Fruit fly (Drosophila melanogaster): ENCODE data around the gene aay.

aay gene

dm6 chr3L:9462247-9462769, 39.3 kb downstream of the aay start (continued):
- TF ChIP-seq YL-1 (GFP tag; optimal IDR thresholded peaks at IDR 0.05) (peak; percentile 52), Hmr (GFP tag; optimal IDR thresholded peaks at IDR 0.05) (peak; percentile 92), pum (GFP tag; optimal IDR thresholded peaks at IDR 0.05) (peak; percentile 72), otp (GFP tag; IDR thresholded peaks at IDR 0.05) (peak; percentile 66; the same call in 2 of the 3 replicates), CG2116 (GFP tag; optimal IDR thresholded peaks at IDR 0.05) (peak; percentile 52), caup (GFP tag; optimal IDR thresholded peaks at IDR 0.05; ENCODE audit: severe bottlenecking) (peak; percentile 79), CG13775 (GFP tag; optimal IDR thresholded peaks at IDR 0.05) (peak; percentile 90), gcm (GFP tag; optimal IDR thresholded peaks at IDR 0.05) (peak; percentile 95), CG6813 (GFP tag; optimal IDR thresholded peaks at IDR 0.05) (peak; percentile 92), Nf-YC (tag; optimal IDR thresholded peaks at IDR 0.05) (peak; percentile 81), Sox100B (GFP tag; optimal IDR thresholded peaks at IDR 0.05) (peak; percentile 94), ERR (GFP tag; optimal IDR thresholded peaks at IDR 0.05) (peak; percentile 67), dati (GFP tag; IDR thresholded peaks at IDR 0.05) (no peak; the same call in 1 of the 2 replicates), pzg (GFP tag; optimal IDR thresholded peaks at IDR 0.05) (no peak), dmrt99B (tag; optimal IDR thresholded peaks at IDR 0.05) (peak; percentile 94), NC2β (GFP tag; optimal IDR thresholded peaks at IDR 0.05) (peak; percentile 67), bab2 (GFP tag; optimal IDR thresholded peaks at IDR 0.05) (peak; percentile 63), Gug (GFP tag; IDR thresholded peaks at IDR 0.05) (no peak), al (GFP tag; IDR thresholded peaks at IDR 0.05) (peak; percentile 53; the same call in 1 of the 2 replicates), CG6765 (GFP tag; optimal IDR thresholded peaks at IDR 0.05) (peak; percentile 88), disco-r (GFP tag; optimal IDR thresholded peaks at IDR 0.05) (peak; percentile 59), tna (GFP tag; IDR thresholded peaks at IDR 0.05; ENCODE audit: partially characterized antibody) (no peak), Ptx1 (GFP tag; IDR thresholded peaks at IDR 0.05) (peak; percentile 69), CG12219 (GFP tag; optimal IDR thresholded peaks at IDR 0.05) (peak; percentile 89), Dad (GFP tag; optimal IDR thresholded peaks at IDR 0.05) (peak; percentile 77), BEAF-32 (GFP tag; optimal IDR thresholded peaks at IDR 0.05) (no peak), Mrtf (GFP tag; IDR thresholded peaks at IDR 0.05) (peak; percentile 65; the same call in 1 of the 3 replicates), CG15011 (GFP tag; optimal IDR thresholded peaks at IDR 0.05) (peak; percentile 91), CG12236 (GFP tag; optimal IDR thresholded peaks at IDR 0.05) (peak; percentile 60), CG3995 (GFP tag; optimal IDR thresholded peaks at IDR 0.05) (peak; percentile 48), bbx (GFP tag; IDR thresholded peaks at IDR 0.05; ENCODE audit: partially characterized antibody) (peak; percentile 72), CG18262 (tag; optimal IDR thresholded peaks at IDR 0.05) (peak; percentile 97), CG8281 (tag; optimal IDR thresholded peaks at IDR 0.05) (peak; percentile 74), crol (GFP tag; IDR thresholded peaks at IDR 0.05) (no peak; the same call in 1 of the 2 replicates), PHDP (tag; optimal IDR thresholded peaks at IDR 0.05) (peak; percentile 95), yki (optimal IDR thresholded peaks at IDR 0.05) (peak; percentile 55), sd (tag; optimal IDR thresholded peaks at IDR 0.05) (no peak), Doc2 (GFP tag; IDR thresholded peaks at IDR 0.05) (no peak), br (optimal IDR thresholded peaks at IDR 0.05) (no peak), Scr (GFP tag; IDR thresholded peaks at IDR 0.05; ENCODE audit: partially characterized antibody) (peak; percentile 14), CG6272 (GFP tag; IDR thresholded peaks at IDR 0.05) (no peak), Jarid2 (GFP tag; optimal IDR thresholded peaks at IDR 0.05) (peak; percentile 90), Dref (GFP tag; IDR thresholded peaks at IDR 0.05) (no peak), CG8765 (GFP tag; IDR thresholded peaks at IDR 0.05) (peak; percentile 11; the same call in 1 of the 2 replicates), CG5180 (GFP tag; optimal IDR thresholded peaks at IDR 0.05) (peak; percentile 81), CG31441 (GFP tag; IDR thresholded peaks at IDR 0.05) (peak; percentile 92), chif (GFP tag; optimal IDR thresholded peaks at IDR 0.05) (peak; percentile 60 to 76), CG17568 (GFP tag; optimal IDR thresholded peaks at IDR 0.05) (peak; percentile 83), amos (GFP tag; IDR thresholded peaks at IDR 0.05; ENCODE audit: partially characterized antibody) (no peak), nerfin-1 (tag; optimal IDR thresholded peaks at IDR 0.05) (peak; percentile 86)

All from whole organism, embryonic.